Worm (Caenorhabditis elegans) whole organism, mixed stage, embryonic: Measurements from ENCODE around the gene lron-7.

Experiments
- M03D4.4 ChIP-seq: sonication (generic microtip); optimal IDR thresholded peaks from 2 replicates; lab custom pipeline; 2017; ENCODE audit warnings: mild to moderate bottlenecking, missing genetic modification characterization, missing compliant biosample characterization
- bed-3 ChIP-seq: fragments of 200-800 bp; sonication (Bioruptor generic); optimal IDR thresholded peaks from 3 replicates; lab custom pipeline; 2018; ENCODE audit warnings: mild to moderate bottlenecking, missing genetic modification characterization, moderate library complexity, missing compliant biosample characterization
- blmp-1 ChIP-seq: fragments of 150-350 bp; optimal IDR thresholded peaks from 2 replicates; lab custom pipeline; 2014; ENCODE audit warnings: missing biosample characterization, missing genetic modification characterization
- ces-1 ChIP-seq: fragments of 150-350 bp; optimal IDR thresholded peaks from 2 replicates; lab custom pipeline; 2014; ENCODE audit warnings: missing biosample characterization, missing genetic modification reagents, missing genetic modification characterization
- cnd-1 ChIP-seq: fragments of 200-800 bp; sonication (Bioruptor generic); optimal IDR thresholded peaks from 2 replicates; lab custom pipeline; 2018; ENCODE audit warnings: mild to moderate bottlenecking, missing genetic modification characterization, missing compliant biosample characterization
- drap-1 ChIP-seq: fragments of 200-800 bp; sonication (Bioruptor generic); optimal IDR thresholded peaks from 3 replicates; lab custom pipeline; 2018; ENCODE audit warnings: mild to moderate bottlenecking, missing genetic modification characterization, missing compliant biosample characterization
- elt-1 ChIP-seq: sonication (generic microtip); optimal IDR thresholded peaks from 2 replicates; lab custom pipeline; 2017; ENCODE audit warnings: missing genetic modification characterization, mild to moderate bottlenecking, missing compliant biosample characterization, antibody characterized with exemption, moderate library complexity, borderline replicate concordance; ENCODE audit not compliant: insufficient read depth
- elt-3 ChIP-seq: fragments of 150-350 bp; optimal IDR thresholded peaks from 2 replicates; lab custom pipeline; 2014; ENCODE audit warnings: missing biosample characterization, missing genetic modification characterization
- flh-1 ChIP-seq: fragments of 200-800 bp; sonication (Bioruptor generic); optimal IDR thresholded peaks from 2 replicates; lab custom pipeline; 2018; ENCODE audit warnings: mild to moderate bottlenecking, missing genetic modification characterization, moderate library complexity, missing compliant biosample characterization
- lin-13 ChIP-seq: fragments of 150-350 bp; optimal IDR thresholded peaks from 2 replicates; lab custom pipeline; 2014; ENCODE audit warnings: missing biosample characterization, missing genetic modification characterization
- lin-32 ChIP-seq: fragments of 200-800 bp; sonication (Bioruptor generic); optimal IDR thresholded peaks from 2 replicates; lab custom pipeline; 2018; ENCODE audit warnings: mild to moderate bottlenecking, missing genetic modification characterization, missing compliant biosample characterization
- lsy-2 ChIP-seq: fragments of 150-350 bp; optimal IDR thresholded peaks from 2 replicates; lab custom pipeline; 2014; ENCODE audit warnings: missing biosample characterization, missing genetic modification characterization
- mep-1 ChIP-seq: fragments of 150-350 bp; optimal IDR thresholded peaks from 2 replicates; lab custom pipeline; 2017; ENCODE audit warnings: missing biosample characterization, missing genetic modification reagents, missing genetic modification characterization, inconsistent platforms
- mls-2 ChIP-seq: sonication (generic microtip); optimal IDR thresholded peaks from 2 replicates; lab custom pipeline; 2016; ENCODE audit warnings: mild to moderate bottlenecking, missing genetic modification characterization, moderate library complexity, missing compliant biosample characterization
- nhr-12 ChIP-seq: fragments of 150-350 bp; optimal IDR thresholded peaks from 2 replicates; lab custom pipeline; 2014; ENCODE audit warnings: missing biosample characterization, missing genetic modification characterization
- nhr-237 ChIP-seq: fragments of 150-350 bp; optimal IDR thresholded peaks from 2 replicates; lab custom pipeline; 2014; ENCODE audit warnings: missing biosample characterization, missing genetic modification characterization
- nhr-28 ChIP-seq: fragments of 150-350 bp; optimal IDR thresholded peaks from 2 replicates; lab custom pipeline; 2014; ENCODE audit warnings: missing biosample characterization, missing genetic modification characterization
- pha-4 ChIP-seq: fragments of 150-350 bp; optimal IDR thresholded peaks from 2 replicates; lab custom pipeline; 2018; ENCODE audit warnings: missing biosample characterization, missing genetic modification reagents, missing genetic modification characterization
- sem-2 ChIP-seq: fragments of 200-800 bp; sonication (Bioruptor generic); optimal IDR thresholded peaks from 2 replicates; lab custom pipeline; 2018; ENCODE audit warnings: mild to moderate bottlenecking, missing genetic modification characterization, missing compliant biosample characterization
- sptf-1 ChIP-seq: sonication (generic microtip); optimal IDR thresholded peaks from 2 replicates; lab custom pipeline; 2017; ENCODE audit warnings: mild to moderate bottlenecking, missing genetic modification characterization, moderate library complexity, missing compliant biosample characterization
- tbx-8 ChIP-seq: fragments of 200-800 bp; sonication (Bioruptor generic); optimal IDR thresholded peaks from 2 replicates; lab custom pipeline; 2018; ENCODE audit warnings: mild to moderate bottlenecking, missing genetic modification characterization, moderate library complexity, missing compliant biosample characterization
- unc-120 ChIP-seq: sonication (generic microtip); optimal IDR thresholded peaks from 2 replicates; lab custom pipeline; 2017; ENCODE audit warnings: missing genetic modification characterization, missing compliant biosample characterization; ENCODE audit not compliant: poor library complexity, severe bottlenecking
- unc-39 ChIP-seq: fragments of 150-350 bp; optimal IDR thresholded peaks from 2 replicates; lab custom pipeline; 2014; ENCODE audit warnings: missing biosample characterization, missing genetic modification characterization
- unc-62 ChIP-seq: fragments of 150-350 bp; optimal IDR thresholded peaks from 2 replicates; lab custom pipeline; 2014; ENCODE audit warnings: missing biosample characterization, missing genetic modification reagents, missing genetic modification characterization
- zip-8 ChIP-seq: fragments of 150-350 bp; optimal IDR thresholded peaks from 2 replicates; lab custom pipeline; 2014; ENCODE audit warnings: missing biosample characterization, missing genetic modification characterization
- ztf-11 ChIP-seq: fragments of 150-350 bp; optimal IDR thresholded peaks from 2 replicates; lab custom pipeline; 2014; ENCODE audit warnings: missing biosample characterization, missing genetic modification characterization

Gene lron-7

ce11 chrX:7318639-7319038, 26.7 kb downstream of the lron-7 start, which contains the start of gene spp-4:
Gene spp-4 (minus strand): TSS chrX:7318756.
- TF ChIP-seq elt-3 (no peak), nhr-12 (no peak), lin-32 (GFP tag; lab: Kevin White, UChicago) (no peak), mep-1 (no peak), lsy-2 (tag; lab: Kevin White, UChicago) (no peak), cnd-1 (no peak), unc-120 (tag; lab: Kevin White, UChicago) (no peak), pha-4 (tag; lab: Kevin White, UChicago) (no peak), mls-2 (tag; lab: Kevin White, UChicago) (no peak), sptf-1 (tag; lab: Kevin White, UChicago) (no peak), unc-62 (no peak), ces-1 (GFP tag; lab: Kevin White, UChicago) (no peak), bed-3 (GFP tag; lab: Kevin White, UChicago) (no peak), nhr-28 (tag; lab: Kevin White, UChicago) (no peak)

- TF ChIP-seq ces-1 (GFP tag; lab: Kevin White, UChicago) = no peak
- TF ChIP-seq elt-3 = no peak
- TF ChIP-seq sptf-1 (tag; lab: Kevin White, UChicago) = no peak
- TF ChIP-seq unc-39 = no peak
- TF ChIP-seq drap-1 = no peak
- no peak for TF ChIP-seq mep-1
- TF ChIP-seq nhr-12 = no peak
- TF ChIP-seq bed-3 (GFP tag; lab: Kevin White, UChicago) = no peak
- TF ChIP-seq ztf-11 (tag; lab: Kevin White, UChicago) = no peak
- TF ChIP-seq lin-13 (tag; lab: Kevin White, UChicago) = no peak
- no peak for TF ChIP-seq blmp-1
- no peak for TF ChIP-seq flh-1 (GFP tag; lab: Kevin White, UChicago)
These were observed 28.3 kb downstream of the lron-7 start, which contains the start of gene spp-5 for ce11 chrX:7320115-7320711. Gene spp-5 (minus strand): TSS chrX:7320354.

ce11 chrX:7322323-7322722, 30.4 kb downstream of the lron-7 start, which contains the start of gene T08A9.13:
Gene T08A9.13 (minus strand): TSS chrX:7322423.
- TF ChIP-seq unc-120 (tag; lab: Kevin White, UChicago) = no peak
- TF ChIP-seq tbx-8 (GFP tag; lab: Kevin White, UChicago) = no peak
- no peak for TF ChIP-seq mep-1
- no peak for TF ChIP-seq M03D4.4 (tag; lab: Kevin White, UChicago)
- no peak for TF ChIP-seq nhr-28 (tag; lab: Kevin White, UChicago)
- no peak for TF ChIP-seq nhr-237
- TF ChIP-seq lin-32 (GFP tag; lab: Kevin White, UChicago) = no peak
- TF ChIP-seq elt-1 (tag; lab: Kevin White, UChicago) = no peak
- no peak for TF ChIP-seq sem-2 (GFP tag; lab: Kevin White, UChicago)

- no peak for TF ChIP-seq ztf-11 (tag; lab: Kevin White, UChicago)
- TF ChIP-seq sptf-1 (tag; lab: Kevin White, UChicago) = peak; percentile 65
These were observed 31.7 kb downstream of the lron-7 start for ce11 chrX:7323604-7324003.

ce11 chrX:7326967-7327651, 35.2 kb downstream of the lron-7 start, which contains the start of gene sng-1:
Gene sng-1 (plus strand): TSS chrX:7327601.
- TF ChIP-seq ces-1 (GFP tag; lab: Kevin White, UChicago) (peak; percentile 35), nhr-12 (no peak)

- no peak for TF ChIP-seq lsy-2 (tag; lab: Kevin White, UChicago)
- TF ChIP-seq zip-8 (tag; lab: Kevin White, UChicago) = no peak
- peak; percentile 83 for TF ChIP-seq ces-1 (GFP tag; lab: Kevin White, UChicago)
These were observed 36.2 kb downstream of the lron-7 start for ce11 chrX:7328065-7328564.
